Worm (Caenorhabditis elegans): ENCODE results near the gene pars-1.
A peak's percentile ranks its signal among the peaks of the same experiment; 100 is the strongest.

pars-1 gene

DNA sequence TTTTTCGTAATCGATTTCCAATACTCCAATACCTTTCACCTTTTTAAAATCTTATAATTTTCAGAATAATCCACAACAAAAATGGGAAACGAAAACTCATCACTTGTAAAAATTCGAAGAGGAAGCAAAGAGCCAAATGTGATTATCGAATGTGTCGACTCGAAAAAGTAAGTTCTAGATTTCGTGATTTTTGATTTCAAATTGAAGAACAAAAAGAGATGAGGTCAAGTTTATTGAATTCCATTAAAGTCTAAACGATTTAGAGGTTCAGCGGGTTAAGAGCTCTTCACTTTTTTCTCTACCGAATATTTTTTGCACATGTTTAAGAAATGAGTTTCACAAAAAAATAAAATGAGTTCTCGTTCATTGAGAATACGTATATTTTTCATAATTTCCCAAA lies 20.1 kb downstream of the pars-1 start, which contains the start of gene B0361.4:
TSS of gene B0361.4 (plus strand) at position 61 of the 400 bp plus-strand sequence.
- TF ChIP-seq tbx-11 (GFP tag; IDR thresholded peaks at IDR 0.05) (no peak), sea-1 (GFP tag; conservative IDR thresholded peaks at IDR 0.05) (no peak), scrt-1 (GFP tag; IDR thresholded peaks at IDR 0.05) (no peak), tra-4 (tag; optimal IDR thresholded peaks at IDR 0.05) (no peak), F13C5.2 (tag; optimal IDR thresholded peaks at IDR 0.05) (no peak), ama-1 (optimal IDR thresholded peaks at IDR 0.05) (no peak), aly-1 (tag; optimal IDR thresholded peaks at IDR 0.05) (no peak), ceh-36 (tag; optimal IDR thresholded peaks at IDR 0.05) (no peak), ceh-13 (GFP tag; optimal IDR thresholded peaks at IDR 0.05) (no peak), B0310.2 (tag; optimal IDR thresholded peaks at IDR 0.05) (no peak), ets-7 (tag; optimal IDR thresholded peaks at IDR 0.05) (no peak), pes-1 (GFP tag; IDR thresholded peaks at IDR 0.05) (no peak)

DNA sequence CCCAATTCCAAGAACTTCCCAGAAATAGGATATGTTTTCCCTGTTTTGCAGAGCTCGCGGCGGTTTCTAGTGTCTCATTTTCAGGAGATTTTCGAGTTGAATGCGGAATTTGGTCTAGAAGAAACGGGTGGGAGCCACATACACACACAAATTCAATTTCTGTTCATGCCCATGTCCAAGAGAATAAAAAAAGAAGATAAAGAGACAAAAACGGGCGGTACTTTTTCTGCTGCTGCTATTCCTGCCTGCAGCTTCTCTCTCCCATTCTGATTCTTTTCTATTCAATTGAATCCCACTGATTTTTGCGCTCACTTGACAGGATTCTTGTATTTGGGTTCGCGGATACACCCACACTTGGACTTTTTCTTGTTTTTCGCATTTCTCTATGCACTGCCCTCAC lies 23.8 kb downstream of the pars-1 start:
- no peak for TF ChIP-seq tbx-37 (GFP tag; conservative IDR thresholded peaks at IDR 0.05)
- TF ChIP-seq ceh-13 (GFP tag; optimal IDR thresholded peaks at IDR 0.05) = no peak
- no peak for TF ChIP-seq aly-1 (tag; optimal IDR thresholded peaks at IDR 0.05)
- TF ChIP-seq scrt-1 (GFP tag; IDR thresholded peaks at IDR 0.05) = no peak
- TF ChIP-seq hmg-4 (GFP tag; optimal IDR thresholded peaks at IDR 0.05) = no peak
- no peak for TF ChIP-seq ceh-36 (tag; optimal IDR thresholded peaks at IDR 0.05)
- no peak for TF ChIP-seq tra-4 (tag; optimal IDR thresholded peaks at IDR 0.05)
- TF ChIP-seq B0310.2 (tag; optimal IDR thresholded peaks at IDR 0.05) = no peak
- no peak for TF ChIP-seq ama-1 (optimal IDR thresholded peaks at IDR 0.05)
- TF ChIP-seq hmbx-1 (tag; optimal IDR thresholded peaks at IDR 0.05) = no peak
- no peak for TF ChIP-seq tbx-11 (GFP tag; IDR thresholded peaks at IDR 0.05)

ce11 chrIII:7263028-7263427 lies 24.2 kb downstream of the pars-1 start:
- TF ChIP-seq hmbx-1 (tag; optimal IDR thresholded peaks at IDR 0.05) (no peak), hmg-4 (GFP tag; optimal IDR thresholded peaks at IDR 0.05) (no peak), ceh-36 (tag; optimal IDR thresholded peaks at IDR 0.05) (no peak), scrt-1 (GFP tag; IDR thresholded peaks at IDR 0.05) (no peak), ets-7 (tag; optimal IDR thresholded peaks at IDR 0.05) (no peak), tra-4 (tag; optimal IDR thresholded peaks at IDR 0.05) (no peak), flt-1 (GFP tag; IDR thresholded peaks at IDR 0.05) (no peak), tbx-11 (GFP tag; IDR thresholded peaks at IDR 0.05) (no peak), aly-1 (tag; optimal IDR thresholded peaks at IDR 0.05) (no peak), sea-1 (GFP tag; conservative IDR thresholded peaks at IDR 0.05) (no peak), F13C5.2 (tag; optimal IDR thresholded peaks at IDR 0.05) (no peak), pes-1 (GFP tag; IDR thresholded peaks at IDR 0.05) (no peak), ceh-13 (GFP tag; optimal IDR thresholded peaks at IDR 0.05) (no peak), tbx-37 (GFP tag; conservative IDR thresholded peaks at IDR 0.05) (no peak)

DNA sequence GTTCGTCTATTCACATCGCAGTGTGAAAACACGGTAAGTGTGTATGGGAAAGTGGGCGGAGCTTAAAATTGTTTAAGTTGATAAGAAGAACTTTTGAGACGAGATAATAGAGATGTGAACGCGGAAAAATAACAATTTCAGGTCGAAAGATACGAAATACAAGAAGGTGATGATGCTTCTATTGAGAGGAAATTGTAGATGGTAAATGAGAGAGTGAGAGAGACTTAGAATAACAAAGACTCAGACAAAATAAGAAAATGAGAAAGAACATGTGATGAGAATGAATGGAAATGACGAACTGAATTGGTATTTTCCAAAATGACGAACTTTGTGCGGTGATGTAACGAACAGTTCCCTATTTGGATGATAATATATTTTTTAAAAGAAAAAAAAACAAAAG lies 32.3 kb downstream of the pars-1 start:
- no peak for TF ChIP-seq tra-4 (tag; optimal IDR thresholded peaks at IDR 0.05)
- no peak for TF ChIP-seq scrt-1 (GFP tag; IDR thresholded peaks at IDR 0.05)

- TF ChIP-seq aly-1 (tag; optimal IDR thresholded peaks at IDR 0.05) (no peak), hmg-4 (GFP tag; optimal IDR thresholded peaks at IDR 0.05) (peak; percentile 75), tra-4 (tag; optimal IDR thresholded peaks at IDR 0.05) (no peak), sea-1 (GFP tag; conservative IDR thresholded peaks at IDR 0.05) (no peak), tbx-11 (GFP tag; IDR thresholded peaks at IDR 0.05) (no peak), flt-1 (GFP tag; IDR thresholded peaks at IDR 0.05) (0 out of 2 replicates have a peak, but pooled peaks have one; percentile 4), F13C5.2 (tag; optimal IDR thresholded peaks at IDR 0.05) (peak; percentile 43), scrt-1 (GFP tag; IDR thresholded peaks at IDR 0.05) (no peak), ama-1 (optimal IDR thresholded peaks at IDR 0.05) (no peak), B0310.2 (tag; optimal IDR thresholded peaks at IDR 0.05) (no peak), tbx-37 (GFP tag; conservative IDR thresholded peaks at IDR 0.05) (no peak), ets-7 (tag; optimal IDR thresholded peaks at IDR 0.05) (no peak)
These were observed 33.3 kb downstream of the pars-1 start for ce11 chrIII:7272088-7272487.

- TF ChIP-seq aly-1 (tag; optimal IDR thresholded peaks at IDR 0.05) (no peak), ceh-36 (tag; optimal IDR thresholded peaks at IDR 0.05) (no peak), sea-1 (GFP tag; conservative IDR thresholded peaks at IDR 0.05) (no peak), tra-4 (tag; optimal IDR thresholded peaks at IDR 0.05) (no peak), tbx-37 (GFP tag; conservative IDR thresholded peaks at IDR 0.05) (no peak), ceh-13 (GFP tag; optimal IDR thresholded peaks at IDR 0.05) (no peak), pes-1 (GFP tag; IDR thresholded peaks at IDR 0.05) (no peak), ets-7 (tag; optimal IDR thresholded peaks at IDR 0.05) (no peak), hnd-1 (tag; optimal IDR thresholded peaks at IDR 0.05) (no peak), hmg-4 (GFP tag; optimal IDR thresholded peaks at IDR 0.05) (no peak), ama-1 (optimal IDR thresholded peaks at IDR 0.05) (no peak)
These were observed 34.0 kb downstream of the pars-1 start for ce11 chrIII:7272828-7273227.

DNA sequence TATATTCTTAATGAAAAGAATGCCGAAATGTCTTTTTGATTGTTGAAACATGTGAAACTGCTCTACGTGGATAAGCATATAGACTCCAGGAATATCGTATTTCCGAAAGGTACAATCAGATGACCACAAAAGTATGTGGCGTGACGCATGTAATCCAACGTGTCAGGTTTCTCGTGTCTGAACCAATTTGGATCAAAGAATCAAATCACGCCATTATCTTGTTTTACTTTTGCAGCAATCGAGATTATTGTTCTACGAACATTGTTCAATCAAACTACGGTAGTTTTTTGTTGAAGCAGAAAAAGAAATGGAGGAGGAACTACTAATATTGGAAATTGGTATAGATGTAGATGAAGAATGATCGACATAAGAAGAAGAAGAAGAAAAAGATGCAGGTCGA lies 34.9 kb downstream of the pars-1 start:
- TF ChIP-seq aly-1 (tag; optimal IDR thresholded peaks at IDR 0.05) = no peak
- TF ChIP-seq ets-7 (tag; optimal IDR thresholded peaks at IDR 0.05) = no peak
- TF ChIP-seq flt-1 (GFP tag; IDR thresholded peaks at IDR 0.05) = no peak
- no peak for TF ChIP-seq F13C5.2 (tag; optimal IDR thresholded peaks at IDR 0.05)

DNA sequence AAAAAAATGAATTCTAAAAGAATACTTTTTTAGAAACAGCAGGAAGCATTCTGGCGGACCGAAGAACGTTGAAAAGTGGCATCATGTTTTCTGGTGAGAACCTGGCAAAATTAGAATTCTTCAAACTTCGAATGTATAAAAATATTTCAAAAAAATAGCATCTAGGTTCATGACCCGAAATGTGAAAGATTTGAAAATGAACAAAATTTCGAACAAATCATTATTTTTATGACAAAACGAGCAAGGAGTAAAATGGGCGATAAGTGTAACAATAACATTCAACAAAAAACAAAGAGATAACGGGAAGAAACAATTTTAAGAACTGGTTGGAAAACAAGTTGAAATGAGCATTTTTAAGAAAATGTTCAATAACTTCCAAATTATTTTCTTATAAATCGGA lies 36.5 kb downstream of the pars-1 start, which contains the start of gene psd-1:
TSS of gene psd-1 (minus strand) at position 101 of the 400 bp plus-strand sequence.
- no peak for TF ChIP-seq ama-1 (optimal IDR thresholded peaks at IDR 0.05)
- TF ChIP-seq sea-1 (GFP tag; conservative IDR thresholded peaks at IDR 0.05) = no peak
- TF ChIP-seq hmg-4 (GFP tag; optimal IDR thresholded peaks at IDR 0.05) = no peak
- TF ChIP-seq hnd-1 (tag; optimal IDR thresholded peaks at IDR 0.05) = no peak
- no peak for TF ChIP-seq ets-7 (tag; optimal IDR thresholded peaks at IDR 0.05)
- no peak for TF ChIP-seq pes-1 (GFP tag; IDR thresholded peaks at IDR 0.05)
- TF ChIP-seq tbx-11 (GFP tag; IDR thresholded peaks at IDR 0.05) = no peak
- no peak for TF ChIP-seq F13C5.2 (tag; optimal IDR thresholded peaks at IDR 0.05)
- no peak for TF ChIP-seq B0310.2 (tag; optimal IDR thresholded peaks at IDR 0.05)
- no peak for TF ChIP-seq ceh-36 (tag; optimal IDR thresholded peaks at IDR 0.05)
- no peak for TF ChIP-seq ceh-13 (GFP tag; optimal IDR thresholded peaks at IDR 0.05)
- no peak for TF ChIP-seq aly-1 (tag; optimal IDR thresholded peaks at IDR 0.05)
- TF ChIP-seq hmbx-1 (tag; optimal IDR thresholded peaks at IDR 0.05) = no peak
- TF ChIP-seq tra-4 (tag; optimal IDR thresholded peaks at IDR 0.05) = no peak
- no peak for TF ChIP-seq flt-1 (GFP tag; IDR thresholded peaks at IDR 0.05)
- TF ChIP-seq scrt-1 (GFP tag; IDR thresholded peaks at IDR 0.05) = no peak
- no peak for TF ChIP-seq tbx-37 (GFP tag; conservative IDR thresholded peaks at IDR 0.05)
